Fruit fly (Drosophila melanogaster) whole organism, pupa: ENCODE measurements around the gene CG18428.

Source experiments
- CG13204 ChIP-seq: fragments of 200-800 bp; sonication (Bioruptor generic); optimal IDR thresholded peaks from 2 replicates; lab custom pipeline; 2018; ENCODE audit warnings: missing biosample characterization, mild to moderate bottlenecking, missing genetic modification characterization, moderate library complexity
- CG32121 ChIP-seq: fragments of 200-800 bp; sonication (Bioruptor generic); IDR thresholded peaks from 2 replicates; pipeline ENCODE4 v1.3.6; 2022; ENCODE audit warnings: missing biosample characterization, missing genetic modification characterization
- CG34367 ChIP-seq: fragments of 200-800 bp; sonication (Bioruptor generic); optimal IDR thresholded peaks from 2 replicates; lab custom pipeline; 2018; ENCODE audit warnings: missing biosample characterization, mild to moderate bottlenecking, missing genetic modification characterization
- CG9948 ChIP-seq: fragments of 200-800 bp; sonication (Bioruptor generic); optimal IDR thresholded peaks from 2 replicates; lab custom pipeline; 2018; ENCODE audit warnings: missing biosample characterization, mild to moderate bottlenecking, missing genetic modification characterization, moderate library complexity

- TF ChIP-seq CG13204 (no peak), CG32121 (GFP tag; lab: Robert Waterston, UW) (no peak), CG34367 (tag; lab: Kevin White, UChicago) (no peak), CG9948 (tag; lab: Kevin White, UChicago) (no peak)
Observed at dm6 chr3R:24103708-24104107, 5.4 kb upstream of the CG18428 start.
